Fruit fly (Drosophila melanogaster) whole organism, prepupa: Measurements from ENCODE around the gene CG32022.

Experiments
- Blimp-1 ChIP-seq: fragments of 200-800 bp; sonication (Bioruptor generic); optimal IDR thresholded peaks from 3 replicates; lab custom pipeline; 2017; ENCODE audit warnings: missing biosample characterization, missing genetic modification characterization, mild to moderate bottlenecking, moderate library complexity, missing genetic modification reagents
- CG10631 ChIP-seq: fragments of 200-800 bp; sonication (Bioruptor generic); optimal IDR thresholded peaks from 2 replicates; lab custom pipeline; 2016; ENCODE audit warnings: missing biosample characterization, missing genetic modification characterization
- CG10669 ChIP-seq: fragments of 200-800 bp; sonication (Bioruptor generic); optimal IDR thresholded peaks from 3 replicates; lab custom pipeline; 2018; ENCODE audit warnings: missing biosample characterization, mild to moderate bottlenecking, missing genetic modification characterization, moderate library complexity
- CG11762 ChIP-seq: fragments of 200-800 bp; sonication (Bioruptor generic); optimal IDR thresholded peaks from 3 replicates; lab custom pipeline; 2016; ENCODE audit warnings: missing biosample characterization, missing genetic modification characterization; ENCODE audit not compliant: insufficient read depth
- CG15336 ChIP-seq: fragments of 200-800 bp; sonication (Bioruptor generic); IDR thresholded peaks from 2 replicates; pipeline ENCODE4 v1.3.6; 2022; ENCODE audit warnings: missing biosample characterization, missing genetic modification characterization
- CG1621 ChIP-seq: fragments of 200-800 bp; sonication (Bioruptor generic); optimal IDR thresholded peaks from 3 replicates; lab custom pipeline; 2018; ENCODE audit warnings: missing biosample characterization, mild to moderate bottlenecking, missing genetic modification characterization
- CG16779 ChIP-seq: fragments of 200-800 bp; sonication (Bioruptor generic); optimal IDR thresholded peaks from 3 replicates; lab custom pipeline; 2017; ENCODE audit warnings: missing biosample characterization, mild to moderate bottlenecking, missing genetic modification characterization
- CG3032 ChIP-seq: fragments of 200-800 bp; optimal IDR thresholded peaks from 2 replicates; lab custom pipeline; 2019; ENCODE audit warnings: missing biosample characterization, mild to moderate bottlenecking, missing genetic modification characterization, moderate library complexity
- CG31627 ChIP-seq: fragments of 200-800 bp; sonication (Bioruptor generic); optimal IDR thresholded peaks from 3 replicates; lab custom pipeline; 2016; ENCODE audit warnings: missing biosample characterization, missing genetic modification characterization
- CG3919 ChIP-seq: fragments of 200-800 bp; sonication (Bioruptor generic); optimal IDR thresholded peaks from 3 replicates; lab custom pipeline; 2016; ENCODE audit warnings: missing biosample characterization, missing genetic modification characterization
- CG4318 ChIP-seq: fragments of 200-800 bp; sonication (Bioruptor generic); optimal IDR thresholded peaks from 3 replicates; lab custom pipeline; 2017; ENCODE audit warnings: missing biosample characterization, mild to moderate bottlenecking, missing genetic modification characterization
- CG6163 ChIP-seq: fragments of 200-800 bp; sonication (Bioruptor generic); IDR thresholded peaks from 3 replicates; pipeline ENCODE4 v1.3.6; 2022; ENCODE audit warnings: missing biosample characterization, missing genetic modification characterization
- CG6276 ChIP-seq: fragments of 200-800 bp; sonication (Bioruptor generic); optimal IDR thresholded peaks from 2 replicates; lab custom pipeline; 2017; ENCODE audit warnings: missing biosample characterization, mild to moderate bottlenecking, missing genetic modification characterization
- CG6792 ChIP-seq: fragments of 200-800 bp; sonication (Bioruptor generic); optimal IDR thresholded peaks from 3 replicates; lab custom pipeline; 2016; ENCODE audit warnings: missing biosample characterization, missing genetic modification characterization
- CG6808 ChIP-seq: fragments of 200-800 bp; sonication (Bioruptor generic); optimal IDR thresholded peaks from 3 replicates; lab custom pipeline; 2017; ENCODE audit warnings: missing biosample characterization, missing genetic modification characterization, mild to moderate bottlenecking, moderate library complexity, missing genetic modification reagents
- CG6854 ChIP-seq: fragments of 200-800 bp; sonication (Bioruptor generic); optimal IDR thresholded peaks from 2 replicates; lab custom pipeline; 2017; ENCODE audit warnings: missing biosample characterization, mild to moderate bottlenecking, missing genetic modification characterization
- CG7368 ChIP-seq: fragments of 200-800 bp; sonication (Bioruptor generic); optimal IDR thresholded peaks from 3 replicates; lab custom pipeline; 2016; ENCODE audit warnings: missing biosample characterization, missing genetic modification characterization
- CG8119 ChIP-seq: fragments of 200-800 bp; sonication (Bioruptor generic); IDR thresholded peaks from 3 replicates; pipeline ENCODE4 v1.3.6; 2022; ENCODE audit warnings: missing biosample characterization, missing genetic modification characterization
- CG8319 ChIP-seq: fragments of 200-800 bp; sonication (Bioruptor generic); optimal IDR thresholded peaks from 3 replicates; lab custom pipeline; 2016; ENCODE audit warnings: missing biosample characterization, missing genetic modification characterization
- CG9139 ChIP-seq: fragments of 200-800 bp; sonication (Bioruptor generic); optimal IDR thresholded peaks from 3 replicates; lab custom pipeline; 2017; ENCODE audit warnings: missing biosample characterization, mild to moderate bottlenecking, missing genetic modification characterization
- Eip78C ChIP-seq: fragments of 200-800 bp; sonication (Bioruptor generic); peaks from one replicate; lab custom pipeline; 2016; ENCODE audit warnings: missing biosample characterization, missing genetic modification characterization
- Ets21C ChIP-seq: fragments of 200-800 bp; sonication (Bioruptor generic); optimal IDR thresholded peaks from 3 replicates; lab custom pipeline; 2016; ENCODE audit warnings: missing biosample characterization, missing genetic modification characterization
- Ets96B ChIP-seq: fragments of 200-800 bp; optimal IDR thresholded peaks from 2 replicates; lab custom pipeline; 2019; ENCODE audit warnings: missing biosample characterization, mild to moderate bottlenecking, missing genetic modification characterization, moderate library complexity
- Gug ChIP-seq: fragments of 200-800 bp; sonication (Bioruptor generic); IDR thresholded peaks from 2 replicates; pipeline ENCODE4 v1.3.6; 2022; ENCODE audit warnings: missing biosample characterization, missing genetic modification characterization
- Hr38 ChIP-seq: sonication (Bioruptor generic); optimal IDR thresholded peaks from 2 replicates; lab custom pipeline; 2016; ENCODE audit warnings: missing biosample characterization, missing genetic modification characterization
- Hr39 ChIP-seq: fragments of 200-800 bp; sonication (Bioruptor generic); optimal IDR thresholded peaks from 2 replicates; lab custom pipeline; 2016; ENCODE audit warnings: missing biosample characterization, missing genetic modification characterization
- Hr4 ChIP-seq: fragments of 200-800 bp; sonication (Bioruptor generic); optimal IDR thresholded peaks from 3 replicates; lab custom pipeline; 2016; ENCODE audit warnings: missing biosample characterization, missing genetic modification characterization
- Lpt ChIP-seq: fragments of 200-800 bp; sonication (Bioruptor generic); optimal IDR thresholded peaks from 3 replicates; lab custom pipeline; 2016; ENCODE audit warnings: missing biosample characterization, missing genetic modification characterization
- Met ChIP-seq: fragments of 200-800 bp; sonication (Bioruptor generic); optimal IDR thresholded peaks from 3 replicates; lab custom pipeline; 2016; ENCODE audit warnings: missing biosample characterization, missing genetic modification characterization
- OdsH ChIP-seq: fragments of 200-800 bp; sonication (Bioruptor generic); optimal IDR thresholded peaks from 3 replicates; lab custom pipeline; 2016; ENCODE audit warnings: missing biosample characterization, missing genetic modification characterization
- Smox ChIP-seq: fragments of 200-800 bp; sonication (Bioruptor generic); optimal IDR thresholded peaks from 3 replicates; lab custom pipeline; 2016; ENCODE audit warnings: missing biosample characterization, missing genetic modification characterization
- Sox14 ChIP-seq: fragments of 200-800 bp; sonication (Bioruptor generic); optimal IDR thresholded peaks from 3 replicates; lab custom pipeline; 2016; ENCODE audit warnings: missing biosample characterization, missing genetic modification characterization
- Sox15 ChIP-seq: fragments of 200-800 bp; sonication (Bioruptor generic); optimal IDR thresholded peaks from 3 replicates; lab custom pipeline; 2016; ENCODE audit warnings: missing biosample characterization, missing genetic modification characterization
- achi ChIP-seq: fragments of 200-800 bp; sonication (Bioruptor generic); optimal IDR thresholded peaks from 3 replicates; lab custom pipeline; 2016; ENCODE audit warnings: missing biosample characterization, missing genetic modification characterization
- acj6 ChIP-seq: fragments of 200-800 bp; sonication (Bioruptor generic); optimal IDR thresholded peaks from 3 replicates; lab custom pipeline; 2016; ENCODE audit warnings: missing biosample characterization, missing genetic modification characterization
- cyc ChIP-seq: fragments of 200-800 bp; sonication (Bioruptor generic); optimal IDR thresholded peaks from 3 replicates; lab custom pipeline; 2016; ENCODE audit warnings: missing biosample characterization, missing genetic modification characterization
- dac ChIP-seq: fragments of 200-800 bp; sonication (Bioruptor generic); optimal IDR thresholded peaks from 2 replicates; lab custom pipeline; 2017; ENCODE audit warnings: missing biosample characterization, mild to moderate bottlenecking, missing genetic modification characterization
- eg ChIP-seq: fragments of 200-800 bp; sonication (Bioruptor generic); IDR thresholded peaks from 3 replicates; pipeline ENCODE4 v1.3.6; 2022; ENCODE audit warnings: missing biosample characterization, missing genetic modification characterization
- fkh ChIP-seq: fragments of 200-800 bp; sonication (Bioruptor generic); optimal IDR thresholded peaks from 3 replicates; lab custom pipeline; 2017; ENCODE audit warnings: missing biosample characterization, mild to moderate bottlenecking, missing genetic modification characterization, moderate library complexity
- net ChIP-seq: fragments of 200-800 bp; sonication (Bioruptor generic); optimal IDR thresholded peaks from 3 replicates; lab custom pipeline; 2016; ENCODE audit warnings: missing biosample characterization, missing genetic modification characterization
- pdm3 ChIP-seq: fragments of 200-800 bp; sonication (Bioruptor generic); optimal IDR thresholded peaks from 3 replicates; lab custom pipeline; 2016; ENCODE audit warnings: missing biosample characterization, missing genetic modification characterization
- spab ChIP-seq: fragments of 200-800 bp; sonication (Bioruptor generic); optimal IDR thresholded peaks from 2 replicates; lab custom pipeline; 2017; ENCODE audit warnings: missing biosample characterization, mild to moderate bottlenecking, missing genetic modification characterization, missing genetic modification reagents
- ss ChIP-seq, 2 experiments: fragments of 200-800 bp; sonication (Bioruptor generic); optimal IDR thresholded peaks; 2 replicates in 1 of 2; 3 replicates in 1 of 2; lab custom pipeline; 2017 to 2018; ENCODE audit warnings: mild to moderate bottlenecking in 2 of 2, missing biosample characterization in 2 of 2, missing genetic modification characterization in 2 of 2, moderate library complexity in 1 of 2
- svp ChIP-seq: fragments of 200-800 bp; sonication (Bioruptor generic); peaks from one replicate; lab custom pipeline; 2016; ENCODE audit warnings: missing biosample characterization, missing genetic modification characterization
- topi ChIP-seq: fragments of 200-800 bp; sonication (Bioruptor generic); optimal IDR thresholded peaks from 3 replicates; lab custom pipeline; 2016; ENCODE audit warnings: missing biosample characterization, missing genetic modification characterization
- vri ChIP-seq: fragments of 200-800 bp; sonication (Bioruptor generic); optimal IDR thresholded peaks from 3 replicates; lab custom pipeline; 2016; ENCODE audit warnings: missing biosample characterization, mild to moderate bottlenecking, missing genetic modification characterization

CG32022 gene

DNA sequence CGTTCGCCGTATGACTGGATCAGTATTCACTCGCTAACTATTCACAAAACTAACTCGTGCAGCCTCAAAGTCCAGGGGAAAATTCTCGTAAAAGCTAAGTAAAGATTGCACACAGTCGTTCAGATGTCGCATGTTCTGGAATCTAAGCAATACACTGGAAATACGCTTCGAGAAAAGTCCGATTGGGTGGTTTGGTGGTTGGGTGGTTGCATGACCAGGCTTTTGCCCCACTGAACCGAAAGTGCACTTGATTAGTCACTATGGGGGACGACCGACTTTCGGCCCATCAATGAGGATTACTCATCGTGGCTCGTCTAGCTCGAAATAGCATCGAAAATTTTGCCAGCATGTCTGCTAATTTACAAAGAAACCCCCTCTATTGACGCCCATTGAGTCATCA, 40.7 kb downstream of the CG32022 start:
- TF ChIP-seq CG1621 (tag; lab: Kevin White, UChicago) (no peak), Ets96B (tag; lab: Kevin White, UChicago) (no peak), topi (GFP tag; lab: Kevin White, UChicago) (no peak), CG6854 (no peak), CG6808 (GFP tag; lab: Kevin White, UChicago) (no peak), ss (GFP tag; optimal IDR thresholded peaks at IDR 0.05; lab: Kevin White, UChicago) (no peak), Lpt (no peak), Eip78C (GFP tag; lab: Kevin White, UChicago) (no peak), acj6 (GFP tag; lab: Kevin White, UChicago) (no peak), CG15336 (GFP tag; lab: Robert Waterston, UW) (no peak), CG16779 (tag; lab: Kevin White, UChicago) (no peak), achi (no peak), CG8119 (GFP tag; lab: Robert Waterston, UW) (no peak)

DNA sequence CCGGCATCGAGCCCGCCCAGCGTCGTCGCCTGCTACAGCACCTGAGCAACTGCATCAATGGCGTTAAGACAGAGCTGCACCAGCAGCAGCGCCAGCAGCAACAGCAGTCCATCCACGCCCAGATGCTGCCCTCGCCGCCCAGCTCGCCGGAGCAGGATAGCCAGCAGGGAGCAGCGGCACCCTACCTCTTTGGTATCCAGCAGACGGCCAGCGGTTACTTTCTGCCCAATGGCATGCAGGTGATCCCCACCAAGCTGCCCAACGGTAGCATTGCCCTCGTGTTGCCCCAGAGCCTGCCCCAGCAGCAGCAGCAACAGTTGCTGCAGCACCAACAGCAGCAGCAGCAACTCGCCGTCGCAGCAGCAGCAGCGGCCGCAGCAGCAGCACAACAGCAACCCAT, 43.3 kb downstream of the CG32022 start:
- TF ChIP-seq CG6854 = no peak
- TF ChIP-seq eg = no peak
- no peak for TF ChIP-seq vri (GFP tag; lab: Kevin White, UChicago)
- no peak for TF ChIP-seq dac
- TF ChIP-seq CG6163 = no peak
- TF ChIP-seq Ets96B (tag; lab: Kevin White, UChicago) = no peak
- TF ChIP-seq pdm3 (GFP tag; lab: Kevin White, UChicago) = no peak
- no peak for TF ChIP-seq svp

DNA sequence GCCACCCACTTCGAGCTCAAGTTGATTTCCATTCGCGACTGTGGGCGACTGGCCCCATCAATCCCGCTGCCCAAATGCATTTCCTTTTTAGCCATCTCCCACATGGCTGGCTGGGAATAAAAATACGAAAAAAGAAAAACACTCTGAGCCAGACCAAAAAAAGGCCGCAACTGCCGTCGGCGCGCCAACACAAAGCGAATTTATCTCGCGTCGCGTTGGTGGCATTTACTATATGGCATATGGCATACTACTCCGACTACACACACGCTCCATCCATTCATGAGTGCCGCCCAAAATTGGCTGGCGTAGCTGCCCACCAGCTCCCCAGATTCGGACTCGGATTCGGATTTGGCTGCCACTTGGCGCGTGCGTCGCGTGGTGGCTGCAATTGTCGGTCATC, 44.6 kb downstream of the CG32022 start:
- TF ChIP-seq eg (peak; percentile 56), CG6163 (no peak), Hr38 (no peak), fkh (GFP tag; lab: Kevin White, UChicago) (no peak), net (GFP tag; lab: Kevin White, UChicago) (no peak), OdsH (GFP tag; lab: Kevin White, UChicago) (no peak)
- TF ChIP-seq, all 60 proteins: peak for 1

DNA sequence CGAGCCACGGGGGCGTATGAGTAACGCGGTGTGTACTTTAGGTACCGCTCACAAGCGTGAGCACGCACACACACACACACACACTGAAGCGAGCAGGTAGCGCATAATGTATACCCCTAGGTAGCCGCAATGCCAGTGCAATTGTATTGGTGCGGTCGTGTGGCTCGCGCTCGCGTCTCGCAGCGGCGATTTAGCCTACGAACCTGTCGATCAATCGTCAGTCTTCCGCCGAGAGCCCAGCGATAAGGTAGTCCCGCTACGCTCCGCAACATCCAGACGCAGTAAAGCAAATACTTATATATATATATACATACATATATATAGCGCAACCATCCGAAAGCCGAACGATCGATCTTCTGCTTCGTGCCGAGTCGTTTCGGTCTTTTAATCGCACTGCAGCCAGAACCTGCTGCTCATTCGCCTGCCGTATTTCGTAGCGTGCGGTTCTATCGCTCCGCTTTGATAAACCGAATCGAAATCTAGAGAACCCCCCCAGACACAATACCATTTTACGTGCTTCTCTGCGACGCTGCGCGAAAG, 45.5 kb downstream of the CG32022 start, which contains the start of gene hry:
hry (plus strand) TSS at position 215 of the 540 bp plus-strand sequence.
- TF ChIP-seq CG6163 = peak; percentile 37; the same call in 1 of the 3 replicates
- peak; percentile 74 for TF ChIP-seq CG9139 (GFP tag; lab: Kevin White, UChicago)
- TF ChIP-seq CG11762 (GFP tag; lab: Kevin White, UChicago) = no peak
- no peak for TF ChIP-seq CG4318
- TF ChIP-seq CG3919 (GFP tag; lab: Kevin White, UChicago) = peak; percentile 67
- peak; percentile 29 for TF ChIP-seq Lpt
- no peak for TF ChIP-seq CG10631 (GFP tag; lab: Kevin White, UChicago)
- no peak for TF ChIP-seq Smox (GFP tag; lab: Kevin White, UChicago)
- TF ChIP-seq Met (GFP tag; lab: Kevin White, UChicago) = peak; percentile 41
- peak; percentile 45 for TF ChIP-seq CG6276 (GFP tag; lab: Kevin White, UChicago)
- TF ChIP-seq CG3032 (tag; lab: Kevin White, UChicago) = peak; percentile 19
- no peak for TF ChIP-seq dac
- no peak for TF ChIP-seq Hr4 (GFP tag; lab: Kevin White, UChicago)
- TF ChIP-seq Blimp-1 = peak; percentile 74
- TF ChIP-seq Sox15 (GFP tag; lab: Kevin White, UChicago) = no peak
- no peak for TF ChIP-seq cyc
- TF ChIP-seq net (GFP tag; lab: Kevin White, UChicago) = peak; percentile 65
- TF ChIP-seq CG10669 = peak; percentile 4
- peak; percentile 2 for TF ChIP-seq spab
- peak; percentile 32 for TF ChIP-seq CG7368 (GFP tag; lab: Kevin White, UChicago)
- TF ChIP-seq Sox14 (GFP tag; lab: Kevin White, UChicago) = peak; percentile 16
- no peak for TF ChIP-seq CG31627 (GFP tag; lab: Kevin White, UChicago)
- TF ChIP-seq acj6 (GFP tag; lab: Kevin White, UChicago) = peak; percentile 10
- TF ChIP-seq Hr39 = no peak
- peak; percentile 16 for TF ChIP-seq CG6792 (GFP tag; lab: Kevin White, UChicago)
- TF ChIP-seq Ets21C (GFP tag; lab: Kevin White, UChicago) = no peak
- TF ChIP-seq CG8119 (GFP tag; lab: Robert Waterston, UW) = peak; percentile 39; the same call in 1 of the 3 replicates
- TF ChIP-seq CG8319 = no peak
- no peak; the same call in 1 of the 2 replicates for TF ChIP-seq Gug (GFP tag; lab: Robert Waterston, UW)
